Worm (Caenorhabditis elegans): ENCODE data around the gene ivns-1.

Gene ivns-1

ce11 chrX:12630556-12630955 lies 3.6 kb downstream of the ivns-1 start (continued):
- TF ChIP-seq Y95B8A.8 (GFP tag; IDR thresholded peaks at IDR 0.05) (0 out of 2 replicates have a peak, but pooled peaks have one; percentile 39), ceh-79 (tag; optimal IDR thresholded peaks at IDR 0.05) (no peak), F23B12.7 (tag; optimal IDR thresholded peaks at IDR 0.05; ENCODE audit: insufficient read depth) (no peak), sdz-38 (tag; optimal IDR thresholded peaks at IDR 0.05) (no peak), rec-8 (tag; optimal IDR thresholded peaks at IDR 0.05) (no peak), him-1 (tag; optimal IDR thresholded peaks at IDR 0.05) (no peak), ceh-91 (GFP tag; IDR thresholded peaks at IDR 0.05) (no peak), dpl-1 (GFP tag; optimal IDR thresholded peaks at IDR 0.05) (no peak), Y67H2A.10 (GFP tag; conservative IDR thresholded peaks at IDR 0.05) (no peak), ceh-27 (GFP tag; optimal IDR thresholded peaks at IDR 0.05) (no peak), B0261.1 (tag; optimal IDR thresholded peaks at IDR 0.05) (no peak), F52B5.7 (tag; optimal IDR thresholded peaks at IDR 0.05) (no peak), D2030.7 (GFP tag; IDR thresholded peaks at IDR 0.05) (no peak), T07F8.4 (tag; optimal IDR thresholded peaks at IDR 0.05) (no peak), sptf-2 (GFP tag; optimal IDR thresholded peaks at IDR 0.05) (no peak), ztf-26 (tag; optimal IDR thresholded peaks at IDR 0.05) (peak; percentile 62), pbrm-1 (GFP tag; IDR thresholded peaks at IDR 0.05) (no peak), madf-10 (tag; optimal IDR thresholded peaks at IDR 0.05) (no peak), dox-1 (GFP tag; IDR thresholded peaks at IDR 0.05) (peak; percentile 67), die-1 (tag; optimal IDR thresholded peaks at IDR 0.05) (no peak), somi-1 (GFP tag; optimal IDR thresholded peaks at IDR 0.05) (no peak), unc-62 (GFP tag; optimal IDR thresholded peaks at IDR 0.05) (no peak), aptf-2 (GFP tag; conservative IDR thresholded peaks at IDR 0.05) (no peak), egrh-3 (GFP tag; IDR thresholded peaks at IDR 0.05) (no peak), F49E8.2 (tag; optimal IDR thresholded peaks at IDR 0.05; ENCODE audit: insufficient read depth) (no peak), Y56A3A.18 (GFP tag; IDR thresholded peaks at IDR 0.05) (no peak), let-607 (tag; optimal IDR thresholded peaks at IDR 0.05) (no peak), ztf-18 (tag; optimal IDR thresholded peaks at IDR 0.05) (no peak), F33H1.4 (GFP tag; IDR thresholded peaks at IDR 0.05) (no peak), cebp-2 (GFP tag; IDR thresholded peaks at IDR 0.05) (no peak), nhr-120 (GFP tag; IDR thresholded peaks at IDR 0.05) (no peak), ztf-3 (GFP tag; optimal IDR thresholded peaks at IDR 0.05) (no peak), F55B11.4 (tag; optimal IDR thresholded peaks at IDR 0.05; ENCODE audit: borderline replicate concordance, insufficient read depth) (no peak), F39B2.1 (GFP tag; IDR thresholded peaks at IDR 0.05) (no peak), mel-28 (tag; optimal IDR thresholded peaks at IDR 0.05; ENCODE audit: borderline replicate concordance) (no peak), ceh-40 (GFP tag; IDR thresholded peaks at IDR 0.05) (0 out of 2 replicates have a peak, but pooled peaks have one; percentile 16), snpc-4 (GFP tag; optimal IDR thresholded peaks at IDR 0.05) (no peak), snpc-4 (tag; optimal IDR thresholded peaks at IDR 0.05) (no peak), lag-1 (GFP tag; IDR thresholded peaks at IDR 0.05) (no peak), lin-35 (GFP tag; optimal IDR thresholded peaks at IDR 0.05) (no peak), snpc-1.3 (tag; optimal IDR thresholded peaks at IDR 0.05; ENCODE audit: insufficient read depth) (no peak), Y53F4B.3 (GFP tag; IDR thresholded peaks at IDR 0.05) (no peak), attf-3 (GFP tag; conservative IDR thresholded peaks at IDR 0.05) (no peak), mes-4 (tag; optimal IDR thresholded peaks at IDR 0.05) (no peak), C17E4.6 (GFP tag; IDR thresholded peaks at IDR 0.05) (no peak), bed-2 (GFP tag; IDR thresholded peaks at IDR 0.05) (no peak), nhr-80 (tag; optimal IDR thresholded peaks at IDR 0.05) (peak; percentile 95), hlh-26 (GFP tag; conservative IDR thresholded peaks at IDR 0.05) (no peak), lin-54 (GFP tag; optimal IDR thresholded peaks at IDR 0.05) (no peak)
